Worm (Caenorhabditis elegans) whole organism, young adult: ENCODE data around the gene B0280.17.
A peak's percentile ranks its signal among the peaks of the same experiment; 100 is the strongest.

Source experiments
- B0019.2 ChIP-seq: fragments of 200-800 bp; sonication (Bioruptor generic); conservative IDR thresholded peaks from 2 replicates; pipeline ENCODE4 v1.3.6; 2022; ENCODE audit warnings: missing genetic modification reagents, missing genetic modification characterization, missing compliant biosample characterization
- B0336.3 ChIP-seq: fragments of 200-800 bp; sonication (Bioruptor generic); IDR thresholded peaks from 2 replicates; pipeline ENCODE4 v1.3.6; 2022; ENCODE audit warnings: missing genetic modification characterization, missing compliant biosample characterization
- F33H1.4 ChIP-seq: fragments of 200-800 bp; sonication (Bioruptor generic); IDR thresholded peaks from 2 replicates; pipeline ENCODE4 v1.3.6; 2022; ENCODE audit warnings: missing genetic modification reagents, missing genetic modification characterization, missing compliant biosample characterization
- K11D2.4 ChIP-seq: fragments of 200-800 bp; sonication (Bioruptor generic); IDR thresholded peaks from 2 replicates; pipeline ENCODE4 v1.3.6; 2022; ENCODE audit warnings: missing genetic modification reagents, missing genetic modification characterization, missing compliant biosample characterization
- K12H6.12 ChIP-seq: fragments of 200-800 bp; sonication (Bioruptor generic); optimal IDR thresholded peaks from 2 replicates; lab custom pipeline; 2018; ENCODE audit warnings: mild to moderate bottlenecking, missing genetic modification characterization, missing compliant biosample characterization
- T07F8.4 ChIP-seq: sonication (generic microtip); optimal IDR thresholded peaks from 2 replicates; lab custom pipeline; 2016; ENCODE audit warnings: mild to moderate bottlenecking, missing genetic modification characterization, moderate library complexity, missing compliant biosample characterization
- Y53F4B.3 ChIP-seq: fragments of 200-800 bp; sonication (Bioruptor generic); IDR thresholded peaks from 2 replicates; pipeline ENCODE4 v1.3.6; 2022; ENCODE audit warnings: missing genetic modification reagents, missing genetic modification characterization, missing compliant biosample characterization
- Y53G8AR.9 ChIP-seq: fragments of 200-800 bp; sonication (Bioruptor generic); conservative IDR thresholded peaks from 2 replicates; pipeline ENCODE4 v1.3.6; 2022; ENCODE audit warnings: missing genetic modification reagents, missing genetic modification characterization, missing compliant biosample characterization
- Y67H2A.10 ChIP-seq: fragments of 200-800 bp; sonication (Bioruptor generic); conservative IDR thresholded peaks from 2 replicates; pipeline ENCODE4 v1.3.6; 2022; ENCODE audit warnings: missing genetic modification reagents, missing genetic modification characterization, missing compliant biosample characterization
- Y79H2A.3 ChIP-seq: fragments of 200-800 bp; sonication (Bioruptor generic); conservative IDR thresholded peaks from 2 replicates; pipeline ENCODE4 v1.3.6; 2022; ENCODE audit warnings: missing genetic modification reagents, missing genetic modification characterization, missing compliant biosample characterization
- ZK185.1 ChIP-seq: sonication (generic microtip); optimal IDR thresholded peaks from 2 replicates; lab custom pipeline; 2016; ENCODE audit warnings: mild to moderate bottlenecking, missing genetic modification characterization, missing compliant biosample characterization; ENCODE audit not compliant: poor library complexity, severe bottlenecking
- atf-7 ChIP-seq: sonication (generic microtip); optimal IDR thresholded peaks from 2 replicates; lab custom pipeline; 2017; ENCODE audit warnings: mild to moderate bottlenecking, missing genetic modification characterization, missing compliant biosample characterization
- bed-1 ChIP-seq: fragments of 200-800 bp; sonication (Bioruptor generic); IDR thresholded peaks from 2 replicates; pipeline ENCODE4 v1.3.6; 2022; ENCODE audit warnings: missing genetic modification reagents, missing genetic modification characterization, missing compliant biosample characterization
- ceh-40 ChIP-seq: fragments of 200-800 bp; sonication (Bioruptor generic); IDR thresholded peaks from 2 replicates; pipeline ENCODE4 v1.3.6; 2022; ENCODE audit warnings: missing genetic modification characterization, missing compliant biosample characterization
- chd-7 ChIP-seq: sonication (generic microtip); optimal IDR thresholded peaks from 2 replicates; lab custom pipeline; 2016; ENCODE audit warnings: mild to moderate bottlenecking, missing genetic modification characterization, moderate library complexity, missing compliant biosample characterization
- die-1 ChIP-seq: sonication (generic microtip); optimal IDR thresholded peaks from 2 replicates; lab custom pipeline; 2016; ENCODE audit warnings: missing genotype, mild to moderate bottlenecking, missing genetic modification characterization, missing compliant biosample characterization
- egl-18 ChIP-seq: fragments of 200-800 bp; sonication (Bioruptor generic); IDR thresholded peaks from 2 replicates; pipeline ENCODE4 v1.3.6; 2022; ENCODE audit warnings: missing genetic modification reagents, missing genetic modification characterization, missing compliant biosample characterization
- egrh-3 ChIP-seq: fragments of 200-800 bp; sonication (Bioruptor generic); IDR thresholded peaks from 2 replicates; pipeline ENCODE4 v1.3.6; 2022; ENCODE audit warnings: missing genetic modification reagents, missing genetic modification characterization, missing compliant biosample characterization
- fkh-3 ChIP-seq: sonication (generic microtip); optimal IDR thresholded peaks from 2 replicates; lab custom pipeline; 2016; ENCODE audit warnings: mild to moderate bottlenecking, missing genetic modification characterization, missing compliant biosample characterization
- gei-17 ChIP-seq: fragments of 200-800 bp; sonication (Bioruptor generic); optimal IDR thresholded peaks from 2 replicates; lab custom pipeline; 2018; ENCODE audit warnings: mild to moderate bottlenecking, missing genetic modification characterization, missing compliant biosample characterization
- hlh-26 ChIP-seq: fragments of 200-800 bp; sonication (Bioruptor generic); conservative IDR thresholded peaks from 2 replicates; pipeline ENCODE4 v1.3.6; 2022; ENCODE audit warnings: missing genetic modification reagents, missing genetic modification characterization, missing compliant biosample characterization
- hmg-1.2 ChIP-seq: fragments of 200-800 bp; sonication (Bioruptor generic); IDR thresholded peaks from 2 replicates; pipeline ENCODE4 v1.3.6; 2022; ENCODE audit warnings: missing genetic modification reagents, missing genetic modification characterization, missing compliant biosample characterization
- let-526 ChIP-seq: fragments of 200-800 bp; sonication (Bioruptor generic); IDR thresholded peaks from 2 replicates; pipeline ENCODE4 v1.3.6; 2022; ENCODE audit warnings: missing genetic modification reagents, missing genetic modification characterization, missing compliant biosample characterization
- lin-26 ChIP-seq: fragments of 200-800 bp; sonication (Bioruptor generic); IDR thresholded peaks from 2 replicates; pipeline ENCODE4 v1.3.6; 2022; ENCODE audit warnings: missing genetic modification reagents, missing genetic modification characterization, missing compliant biosample characterization
- lin-35 ChIP-seq, 3 experiments: fragments of 150-350 bp in 2 of 3; sonication (generic microtip) in 1 of 3; optimal IDR thresholded peaks; 2 replicates each; lab custom pipeline; 2014 to 2018; ENCODE audit warnings: missing biosample characterization in 3 of 3, missing genetic modification characterization in 3 of 3, missing genetic modification reagents in 3 of 3
- lsl-1 ChIP-seq: fragments of 200-800 bp; sonication (Bioruptor generic); optimal IDR thresholded peaks from 2 replicates; lab custom pipeline; 2018; ENCODE audit warnings: mild to moderate bottlenecking, missing genetic modification characterization, moderate library complexity, missing compliant biosample characterization
- lsy-27 ChIP-seq: sonication (generic microtip); optimal IDR thresholded peaks from 2 replicates; lab custom pipeline; 2017; ENCODE audit warnings: missing genetic modification characterization, mild to moderate bottlenecking, missing compliant biosample characterization, antibody characterized with exemption, missing genotype, borderline replicate concordance; ENCODE audit not compliant: insufficient read depth
- madf-10 ChIP-seq: sonication (generic microtip); optimal IDR thresholded peaks from 2 replicates; lab custom pipeline; 2016; ENCODE audit warnings: mild to moderate bottlenecking, missing genetic modification characterization, missing compliant biosample characterization
- madf-3 ChIP-seq: fragments of 200-800 bp; sonication (Bioruptor generic); IDR thresholded peaks from 2 replicates; pipeline ENCODE4 v1.3.6; 2022; ENCODE audit warnings: missing genetic modification reagents, missing genetic modification characterization, missing compliant biosample characterization
- madf-8 ChIP-seq: fragments of 200-800 bp; sonication (Bioruptor generic); conservative IDR thresholded peaks from 2 replicates; pipeline ENCODE4 v1.3.6; 2022; ENCODE audit warnings: missing genetic modification reagents, missing genetic modification characterization, missing compliant biosample characterization
- nhr-90 ChIP-seq: sonication (generic microtip); optimal IDR thresholded peaks from 2 replicates; lab custom pipeline; 2016; ENCODE audit warnings: missing genotype, mild to moderate bottlenecking, missing genetic modification characterization, missing compliant biosample characterization
- pha-4 ChIP-seq: fragments of 150-350 bp; sonication (generic microtip); optimal IDR thresholded peaks from 2 replicates; lab custom pipeline; 2014; ENCODE audit warnings: missing biosample characterization, missing genetic modification reagents, missing genetic modification characterization
- rec-8 ChIP-seq, 2 experiments: sonication (generic microtip); optimal IDR thresholded peaks; 2 replicates each; lab custom pipeline; 2016; ENCODE audit warnings: mild to moderate bottlenecking in 2 of 2, missing genetic modification characterization in 2 of 2, missing genetic modification reagents in 2 of 2, missing genotype in 2 of 2, missing biosample characterization in 1 of 2, missing compliant biosample characterization in 1 of 2, moderate library complexity in 1 of 2
- sdz-38 ChIP-seq: sonication (generic microtip); optimal IDR thresholded peaks from 2 replicates; lab custom pipeline; 2016; ENCODE audit warnings: missing genotype, missing genetic modification characterization, missing compliant biosample characterization
- sea-2 ChIP-seq: fragments of 200-800 bp; sonication (Bioruptor generic); IDR thresholded peaks from 2 replicates; pipeline ENCODE4 v1.3.6; 2022; ENCODE audit warnings: missing genetic modification characterization, missing compliant biosample characterization
- snpc-1.3 ChIP-seq: sonication (generic microtip); optimal IDR thresholded peaks from 2 replicates; lab custom pipeline; 2017; ENCODE audit warnings: missing genetic modification characterization, mild to moderate bottlenecking, missing compliant biosample characterization, antibody characterized with exemption, moderate library complexity, missing genotype, missing genetic modification reagents; ENCODE audit not compliant: insufficient read depth
- snpc-4 ChIP-seq, 5 experiments: fragments of 150-350 bp in 1 of 5; sonication (generic microtip) in 4 of 5; optimal IDR thresholded peaks; 2 replicates each; lab custom pipeline; 2014 to 2018; ENCODE audit warnings: missing genetic modification characterization in 5 of 5, missing biosample characterization in 3 of 5, antibody characterized with exemption in 2 of 5, mild to moderate bottlenecking in 2 of 5, missing compliant biosample characterization in 2 of 5, missing genotype in 2 of 5, moderate library complexity in 2 of 5, missing genetic modification reagents in 1 of 5
- somi-1 ChIP-seq: fragments of 200-800 bp; sonication (Bioruptor generic); optimal IDR thresholded peaks from 2 replicates; lab custom pipeline; 2018; ENCODE audit warnings: mild to moderate bottlenecking, missing genetic modification characterization, missing compliant biosample characterization
- tbp1 ChIP-seq: fragments of 200-800 bp; sonication (Bioruptor generic); optimal IDR thresholded peaks from 2 replicates; lab custom pipeline; 2018; ENCODE audit warnings: mild to moderate bottlenecking, missing genetic modification characterization, missing compliant biosample characterization
- zfh-2 ChIP-seq: fragments of 200-800 bp; sonication (Bioruptor generic); conservative IDR thresholded peaks from 2 replicates; pipeline ENCODE4 v1.3.6; 2022; ENCODE audit warnings: missing genetic modification reagents, missing genetic modification characterization, missing compliant biosample characterization
- ztf-3 ChIP-seq: fragments of 200-800 bp; sonication (Bioruptor generic); optimal IDR thresholded peaks from 2 replicates; lab custom pipeline; 2018; ENCODE audit warnings: mild to moderate bottlenecking, missing genetic modification characterization, missing compliant biosample characterization

Gene B0280.17

DNA sequence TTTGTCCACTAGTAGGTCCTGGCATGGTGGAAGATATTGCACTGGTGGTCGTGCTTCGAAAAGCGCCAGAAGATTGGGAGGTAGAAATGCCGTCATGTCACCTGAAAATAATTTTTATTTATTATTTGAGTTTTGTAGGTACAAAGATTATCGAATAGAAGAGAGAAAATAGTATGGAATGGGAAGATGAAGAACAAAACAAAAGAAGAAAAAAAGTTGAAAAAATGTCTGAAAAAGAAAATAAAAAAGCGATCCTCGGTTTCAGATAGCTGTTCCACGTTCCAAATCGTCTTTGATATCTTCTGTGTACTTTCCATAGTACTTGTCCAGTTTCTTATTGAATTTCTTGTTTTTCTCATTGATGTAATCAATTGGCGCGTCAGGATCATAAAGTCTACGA, 25.1 kb upstream of the B0280.17 start, which contains the start of gene rnp-7:
rnp-7 (minus strand) TSS at position 101 of the 400 bp plus-strand sequence.
- TF ChIP-seq Y79H2A.3 (no peak), snpc-1.3 (tag; lab: Kevin White, UChicago) (no peak), hlh-26 (GFP tag; lab: Robert Waterston, UW) (no peak), ZK185.1 (tag; lab: Kevin White, UChicago) (no peak), gei-17 (GFP tag; lab: Kevin White, UChicago) (no peak), ceh-40 (no peak), Y53F4B.3 (GFP tag; lab: Robert Waterston, UW) (no peak)

DNA sequence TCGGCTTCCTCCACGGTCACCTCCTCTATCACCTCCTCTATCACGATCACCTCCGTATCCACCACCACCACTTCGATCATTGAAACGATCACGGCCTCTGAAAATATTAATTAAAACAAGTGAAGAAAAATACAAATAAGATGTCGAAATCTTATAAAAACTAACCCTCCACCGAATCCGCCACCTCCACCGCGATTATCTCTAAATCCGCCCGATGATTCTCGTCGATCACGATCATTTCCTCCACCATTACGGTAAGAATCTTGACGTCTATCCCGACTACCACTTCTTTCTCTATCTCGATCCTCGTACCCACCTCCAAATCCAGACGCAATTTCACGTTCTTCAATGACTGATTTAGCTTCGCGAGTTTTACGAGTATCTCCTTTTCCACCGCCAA, 23.3 kb upstream of the B0280.17 start:
- TF ChIP-seq sdz-38 (no peak), B0019.2 (GFP tag; lab: Robert Waterston, UW) (no peak)

DNA sequence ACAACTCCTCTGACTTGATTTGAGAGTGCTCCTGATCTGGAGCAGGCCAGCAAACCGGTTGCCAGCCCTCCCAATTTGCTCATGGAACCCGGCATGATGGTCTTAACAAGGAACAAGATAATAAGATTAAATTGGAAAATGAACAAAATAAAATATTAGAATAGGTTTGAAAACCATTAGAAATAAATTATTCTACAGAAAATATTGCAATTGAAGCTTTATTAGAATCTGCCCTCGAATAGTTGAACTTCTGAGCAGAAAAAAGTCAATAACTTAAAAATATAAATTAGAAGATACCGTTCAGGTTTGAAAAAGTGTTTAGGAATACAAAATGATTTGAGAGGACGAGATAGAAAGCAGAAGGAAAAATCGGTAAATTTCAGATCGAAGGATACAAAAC, 22.8 kb upstream of the B0280.17 start, which contains the start of gene nuo-4:
nuo-4 (minus strand) TSS at position 101 of the 400 bp plus-strand sequence.
- no peak for TF ChIP-seq bed-1 (GFP tag; lab: Robert Waterston, UW)
- TF ChIP-seq rec-8 (tag; optimal IDR thresholded peaks at IDR 0.05; lab: Kevin White, UChicago): no peak
- TF ChIP-seq madf-3 (GFP tag; lab: Robert Waterston, UW): peak; percentile 73; the same call in 1 of the 2 replicates

DNA sequence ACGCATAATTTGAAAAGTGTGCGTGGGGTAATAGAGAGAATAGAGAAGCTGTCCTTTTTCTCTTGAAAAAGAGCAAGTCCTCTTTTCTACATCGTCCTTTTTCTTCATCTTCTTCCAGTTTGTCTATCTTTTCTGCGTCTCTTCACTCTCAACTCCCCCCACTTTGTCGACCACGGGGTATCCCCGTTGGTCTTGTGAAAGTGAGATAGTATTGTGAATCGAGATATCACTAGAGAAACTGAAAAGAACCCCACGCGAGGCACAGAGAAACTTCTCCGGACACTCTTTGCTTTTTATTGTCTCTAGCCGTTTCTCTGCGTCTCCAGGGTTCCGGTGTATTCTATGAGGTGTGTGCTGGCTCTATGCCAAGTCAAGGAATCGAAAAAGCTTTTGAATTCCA, 19.7 kb upstream of the B0280.17 start:
- TF ChIP-seq gei-17 (GFP tag; lab: Kevin White, UChicago) (peak; percentile 12), madf-8 (GFP tag; lab: Robert Waterston, UW) (no peak), hmg-1.2 (peak; percentile 94), die-1 (tag; lab: Kevin White, UChicago) (peak; percentile 39), let-526 (GFP tag; lab: Robert Waterston, UW) (peak; percentile 12; the same call in 1 of the 2 replicates), lin-35 (GFP tag; optimal IDR thresholded peaks at IDR 0.05; lab: Kevin White, UChicago) (peak in 1 of 3 experiments; percentile 75), zfh-2 (GFP tag; lab: Robert Waterston, UW) (peak; percentile 81), T07F8.4 (tag; lab: Kevin White, UChicago) (peak; percentile 4), ztf-3 (GFP tag; lab: Kevin White, UChicago) (peak; percentile 45), pha-4 (tag; lab: Kevin White, UChicago) (peak; percentile 38), B0336.3 (peak; percentile 87), egl-18 (no peak), tbp1 (GFP tag; lab: Kevin White, UChicago) (peak; percentile 51), Y67H2A.10 (GFP tag; lab: Robert Waterston, UW) (peak; percentile 42; the same call in 1 of the 2 replicates), lin-26 (GFP tag; lab: Robert Waterston, UW) (0 out of 2 replicates have a peak, but pooled peaks have one; percentile 43), nhr-90 (tag; lab: Kevin White, UChicago) (peak; percentile 19), K11D2.4 (peak; percentile 88), ZK185.1 (tag; lab: Kevin White, UChicago) (peak; percentile 54), chd-7 (tag; lab: Kevin White, UChicago) (peak; percentile 87), lsl-1 (GFP tag; lab: Kevin White, UChicago) (peak; percentile 3), sea-2 (GFP tag; lab: Robert Waterston, UW) (no peak), madf-10 (tag; lab: Kevin White, UChicago) (peak; percentile 71), fkh-3 (tag; lab: Kevin White, UChicago) (no peak), lsy-27 (tag; lab: Kevin White, UChicago) (no peak), atf-7 (tag; lab: Kevin White, UChicago) (peak; percentile 94), K12H6.12 (peak; percentile 94), Y53G8AR.9 (GFP tag; lab: Robert Waterston, UW) (peak; percentile 59), somi-1 (peak; percentile 80), egrh-3 (GFP tag; lab: Robert Waterston, UW) (peak; percentile 60; the same call in 1 of the 2 replicates), madf-3 (GFP tag; lab: Robert Waterston, UW) (peak; percentile 78), F33H1.4 (peak; percentile 25; the same call in 1 of the 2 replicates), snpc-4 (GFP tag; optimal IDR thresholded peaks at IDR 0.05; lab: Kevin White, UChicago) (peak; percentile 52), snpc-4 (tag; optimal IDR thresholded peaks at IDR 0.05; lab: Kevin White, UChicago) (peak; percentile 28 to 74 (median 59))
